Fruit fly (Drosophila melanogaster) whole organism, embryonic: ENCODE measurements around the gene TMEM216.

Experiments
- B-H2 ChIP-seq: fragments of 200-800 bp; sonication (Bioruptor generic); optimal IDR thresholded peaks from 2 replicates; lab custom pipeline; 2018; ENCODE audit warnings: missing biosample characterization, mild to moderate bottlenecking, missing genetic modification characterization
- Bgb ChIP-seq: fragments of 200-800 bp; sonication (Bioruptor generic); IDR thresholded peaks from 2 replicates; pipeline ENCODE4 v1.3.6; 2022; ENCODE audit warnings: missing biosample characterization, missing genetic modification characterization; ENCODE audit not compliant: partially characterized antibody
- CG10366 ChIP-seq: fragments of 200-800 bp; sonication (Bioruptor generic); IDR thresholded peaks from 2 replicates; pipeline ENCODE4 v1.3.6; 2022; ENCODE audit warnings: missing biosample characterization, missing genetic modification characterization
- CG10543 ChIP-seq: fragments of 200-800 bp; sonication (Bioruptor generic); optimal IDR thresholded peaks from 3 replicates; lab custom pipeline; 2017; ENCODE audit warnings: missing biosample characterization, mild to moderate bottlenecking, missing genetic modification characterization, moderate library complexity
- CG10565 ChIP-seq: fragments of 200-800 bp; sonication (Bioruptor generic); optimal IDR thresholded peaks from 3 replicates; lab custom pipeline; 2016; ENCODE audit warnings: missing biosample characterization, mild to moderate bottlenecking, missing genetic modification characterization
- CG11560 ChIP-seq: fragments of 200-800 bp; sonication (Bioruptor generic); IDR thresholded peaks from 3 replicates; pipeline ENCODE4 v1.3.6; 2022; ENCODE audit warnings: missing biosample characterization, missing genetic modification characterization
- CG13287 ChIP-seq: fragments of 200-800 bp; sonication (Bioruptor generic); IDR thresholded peaks from 2 replicates; pipeline ENCODE4 v1.3.6; 2022; ENCODE audit warnings: missing biosample characterization, missing genetic modification characterization; ENCODE audit not compliant: partially characterized antibody
- CG14710 ChIP-seq: fragments of 200-800 bp; sonication (Bioruptor generic); optimal IDR thresholded peaks from 3 replicates; lab custom pipeline; 2019; ENCODE audit warnings: missing biosample characterization, mild to moderate bottlenecking, missing genetic modification characterization, moderate library complexity
- CG17186 ChIP-seq: fragments of 200-800 bp; sonication (Bioruptor generic); optimal IDR thresholded peaks from 3 replicates; lab custom pipeline; 2017; ENCODE audit warnings: missing biosample characterization, missing genetic modification reagents, missing genetic modification characterization
- CG2202 ChIP-seq: fragments of 200-800 bp; sonication (Bioruptor generic); optimal IDR thresholded peaks from 2 replicates; lab custom pipeline; 2018; ENCODE audit warnings: missing biosample characterization, mild to moderate bottlenecking, missing genetic modification characterization
- CG2889 ChIP-seq: fragments of 200-800 bp; sonication (Bioruptor generic); IDR thresholded peaks from 3 replicates; pipeline ENCODE4 v1.3.6; 2022; ENCODE audit warnings: missing biosample characterization, missing genetic modification characterization
- CG3281 ChIP-seq: fragments of 200-800 bp; sonication (Bioruptor generic); optimal IDR thresholded peaks from 3 replicates; lab custom pipeline; 2017; ENCODE audit warnings: missing biosample characterization, mild to moderate bottlenecking, missing genetic modification characterization
- CG34422 ChIP-seq: fragments of 200-800 bp; sonication (Bioruptor generic); IDR thresholded peaks from 3 replicates; pipeline ENCODE4 v1.3.6; 2022; ENCODE audit warnings: missing biosample characterization, missing genetic modification characterization
- CG4360 ChIP-seq: fragments of 200-800 bp; sonication (Bioruptor generic); IDR thresholded peaks from 2 replicates; pipeline ENCODE4 v1.3.6; 2022; ENCODE audit warnings: missing biosample characterization, missing genetic modification characterization
- CG7271 ChIP-seq: fragments of 200-800 bp; sonication (Bioruptor generic); optimal IDR thresholded peaks from 2 replicates; lab custom pipeline; 2018; ENCODE audit warnings: missing biosample characterization, mild to moderate bottlenecking, missing genetic modification characterization, moderate library complexity
- CG7372 ChIP-seq: fragments of 200-800 bp; sonication (Bioruptor generic); IDR thresholded peaks from 2 replicates; pipeline ENCODE4 v1.3.6; 2022; ENCODE audit warnings: missing biosample characterization, missing genetic modification characterization
- CG7987 ChIP-seq: fragments of 200-800 bp; sonication (Bioruptor generic); optimal IDR thresholded peaks from 2 replicates; lab custom pipeline; 2018; ENCODE audit warnings: missing biosample characterization, mild to moderate bottlenecking, missing genetic modification characterization, moderate library complexity
- CG8924 ChIP-seq: fragments of 200-800 bp; optimal IDR thresholded peaks from 3 replicates; lab custom pipeline; 2019; ENCODE audit warnings: missing biosample characterization, mild to moderate bottlenecking, missing genetic modification characterization, moderate library complexity
- CkIIα-i1 ChIP-seq: fragments of 200-800 bp; sonication (Bioruptor generic); IDR thresholded peaks from 2 replicates; pipeline ENCODE4 v1.3.6; 2022; ENCODE audit warnings: missing biosample characterization, missing genetic modification characterization
- Dll ChIP-seq: fragments of 200-800 bp; sonication (Bioruptor generic); IDR thresholded peaks from 4 replicates; pipeline ENCODE4 v1.3.6; 2022; ENCODE audit warnings: missing biosample characterization, missing genetic modification characterization; ENCODE audit not compliant: partially characterized antibody
- Doc2 ChIP-seq: fragments of 200-800 bp; sonication (Bioruptor generic); IDR thresholded peaks from 2 replicates; pipeline ENCODE4 v1.3.6; 2022; ENCODE audit warnings: missing biosample characterization, missing genetic modification characterization
- E2f2 ChIP-seq: fragments of 200-800 bp; sonication (Bioruptor generic); IDR thresholded peaks from 2 replicates; pipeline ENCODE4 v1.3.6; 2022; ENCODE audit warnings: missing biosample characterization, missing genetic modification characterization
- Ets97D ChIP-seq: fragments of 200-800 bp; sonication (Bioruptor generic); optimal IDR thresholded peaks from 3 replicates; lab custom pipeline; 2016; ENCODE audit warnings: missing biosample characterization, missing genetic modification characterization
- HLH54F ChIP-seq: fragments of 200-800 bp; sonication (Bioruptor generic); optimal IDR thresholded peaks from 3 replicates; lab custom pipeline; 2016; ENCODE audit warnings: missing biosample characterization, missing genetic modification characterization
- HmgZ ChIP-seq: fragments of 200-800 bp; sonication (Bioruptor generic); optimal IDR thresholded peaks from 2 replicates; lab custom pipeline; 2018; ENCODE audit warnings: missing biosample characterization, mild to moderate bottlenecking, missing genetic modification characterization
- Hsf ChIP-seq: fragments of 200-800 bp; sonication (Bioruptor generic); optimal IDR thresholded peaks from 3 replicates; lab custom pipeline; 2016; ENCODE audit warnings: missing biosample characterization, missing genetic modification characterization
- Lpt ChIP-seq: fragments of >200 bp; optimal IDR thresholded peaks from 2 replicates; lab custom pipeline; 2018; ENCODE audit warnings: missing biosample characterization, missing genetic modification characterization
- MESR4 ChIP-seq: fragments of 200-800 bp; sonication (Bioruptor generic); optimal IDR thresholded peaks from 2 replicates; lab custom pipeline; 2018; ENCODE audit warnings: missing biosample characterization, mild to moderate bottlenecking, missing genetic modification characterization, moderate library complexity
- MTF-1 ChIP-seq: fragments of 200-800 bp; sonication (Bioruptor generic); optimal IDR thresholded peaks from 2 replicates; lab custom pipeline; 2018; ENCODE audit warnings: missing biosample characterization, mild to moderate bottlenecking, missing genetic modification characterization, borderline replicate concordance
- Med ChIP-seq: fragments of 200-800 bp; sonication (Bioruptor generic); peaks from one replicate; lab custom pipeline; 2016; ENCODE audit warnings: missing biosample characterization, missing genetic modification characterization, mild to moderate bottlenecking, inconsistent platforms, moderate library complexity
- NK7.1 ChIP-seq: fragments of 200-800 bp; sonication (Bioruptor generic); optimal IDR thresholded peaks from 3 replicates; lab custom pipeline; 2016; ENCODE audit warnings: missing biosample characterization, missing genetic modification characterization
- Sin3A ChIP-seq: fragments of >200 bp; optimal IDR thresholded peaks from 2 replicates; lab custom pipeline; 2018
- Sry-δ ChIP-seq: fragments of 200-800 bp; sonication (Bioruptor generic); optimal IDR thresholded peaks from 2 replicates; lab custom pipeline; 2016; ENCODE audit warnings: missing biosample characterization, missing genetic modification characterization
- Taf1 ChIP-seq: fragments of 200-800 bp; sonication (Bioruptor generic); IDR thresholded peaks from 2 replicates; pipeline ENCODE4 v1.3.6; 2022; ENCODE audit warnings: missing biosample characterization, missing genetic modification characterization
- YL-1 ChIP-seq: fragments of 200-800 bp; sonication (Bioruptor generic); optimal IDR thresholded peaks from 3 replicates; lab custom pipeline; 2017; ENCODE audit warnings: missing biosample characterization, mild to moderate bottlenecking, missing genetic modification characterization
- amos ChIP-seq: fragments of 200-800 bp; sonication (Bioruptor generic); IDR thresholded peaks from 2 replicates; pipeline ENCODE4 v1.3.6; 2022; ENCODE audit warnings: missing biosample characterization, missing genetic modification characterization; ENCODE audit not compliant: partially characterized antibody
- btn ChIP-seq: fragments of 200-800 bp; sonication (Bioruptor generic); optimal IDR thresholded peaks from 2 replicates; lab custom pipeline; 2016; ENCODE audit warnings: missing biosample characterization, missing genetic modification characterization
- ci ChIP-seq: fragments of 200-800 bp; sonication (Bioruptor generic); IDR thresholded peaks from 3 replicates; pipeline ENCODE4 v1.3.6; 2022; ENCODE audit warnings: missing biosample characterization, missing genetic modification characterization
- crp ChIP-seq, 2 experiments: fragments of 200-800 bp; sonication (Bioruptor generic); optimal IDR thresholded peaks; 2 replicates in 1 of 2; 3 replicates in 1 of 2; lab custom pipeline; 2017; ENCODE audit warnings: missing biosample characterization in 2 of 2, missing genetic modification characterization in 2 of 2, mild to moderate bottlenecking in 1 of 2, moderate library complexity in 1 of 2
- insv ChIP-seq, 2 experiments: fragments of 200-800 bp; sonication (Bioruptor generic); optimal IDR thresholded peaks; 3 replicates each; lab custom pipeline; 2016 to 2018; ENCODE audit warnings: missing biosample characterization in 2 of 2, missing genetic modification characterization in 2 of 2
- lilli ChIP-seq: fragments of 200-800 bp; sonication (Bioruptor generic); optimal IDR thresholded peaks from 3 replicates; lab custom pipeline; 2016; ENCODE audit warnings: missing biosample characterization, missing genetic modification characterization
- peb ChIP-seq: fragments of 200-800 bp; sonication (Bioruptor generic); IDR thresholded peaks from 2 replicates; pipeline ENCODE4 v1.3.6; 2022; ENCODE audit warnings: missing biosample characterization, missing genetic modification characterization
- pho ChIP-seq: fragments of 200-800 bp; sonication (Bioruptor generic); optimal IDR thresholded peaks from 2 replicates; lab custom pipeline; 2016; ENCODE audit warnings: missing biosample characterization, missing genetic modification characterization
- pzg ChIP-seq: fragments of 200-800 bp; sonication (Bioruptor generic); optimal IDR thresholded peaks from 3 replicates; lab custom pipeline; 2018; ENCODE audit warnings: missing biosample characterization, mild to moderate bottlenecking, missing genetic modification characterization, moderate library complexity
- sima ChIP-seq: fragments of 200-800 bp; sonication (Bioruptor generic); optimal IDR thresholded peaks from 2 replicates; lab custom pipeline; 2016; ENCODE audit warnings: missing biosample characterization, missing genetic modification characterization
- sug ChIP-seq: fragments of 200-800 bp; optimal IDR thresholded peaks from 2 replicates; lab custom pipeline; 2019; ENCODE audit warnings: missing biosample characterization, mild to moderate bottlenecking, missing genetic modification characterization, moderate library complexity
- tin ChIP-seq: fragments of 200-800 bp; sonication (Bioruptor generic); optimal IDR thresholded peaks from 3 replicates; lab custom pipeline; 2016; ENCODE audit warnings: missing biosample characterization, missing genetic modification characterization
- unc-4 ChIP-seq: fragments of 200-800 bp; sonication (Bioruptor generic); IDR thresholded peaks from 2 replicates; pipeline ENCODE4 v1.3.6; 2022; ENCODE audit warnings: missing biosample characterization, missing genetic modification characterization; ENCODE audit not compliant: partially characterized antibody
- zen ChIP-seq: fragments of 200-800 bp; sonication (Bioruptor generic); optimal IDR thresholded peaks from 3 replicates; lab custom pipeline; 2018; ENCODE audit warnings: missing biosample characterization, mild to moderate bottlenecking, missing genetic modification characterization, moderate library complexity

TMEM216 gene

dm6 chr3R:8715851-8716550 is at the start of gene TMEM216:
Gene TMEM216, plus strand, starts transcription at chr3R:8716243.
- peak; percentile 29 for TF ChIP-seq sug (tag; lab: Kevin White, UChicago)
- no peak for TF ChIP-seq CkIIα-i1
- TF ChIP-seq Dll (GFP tag; lab: Robert Waterston, UW) = peak; percentile 71; the same call in 3 of the 4 replicates
- TF ChIP-seq Lpt = no peak
- no peak for TF ChIP-seq Hsf (GFP tag; lab: Kevin White, UChicago)
- peak; percentile 73 for TF ChIP-seq CG13287 (GFP tag; lab: Robert Waterston, UW)
- TF ChIP-seq CG4360 = peak; percentile 97
- no peak for TF ChIP-seq Doc2
- TF ChIP-seq E2f2 (GFP tag; lab: Robert Waterston, UW) = peak; percentile 91
- TF ChIP-seq YL-1 (GFP tag; lab: Kevin White, UChicago) = peak; percentile 90
- TF ChIP-seq CG8924 = peak; percentile 56
- no peak for TF ChIP-seq CG10565 (GFP tag; lab: Kevin White, UChicago)
- peak; percentile 7 to 82 for TF ChIP-seq crp (GFP tag; optimal IDR thresholded peaks at IDR 0.05; lab: Kevin White, UChicago)
- no peak for TF ChIP-seq HLH54F (GFP tag; lab: Kevin White, UChicago)
- TF ChIP-seq lilli (GFP tag; lab: Kevin White, UChicago) = no peak
- TF ChIP-seq btn = no peak
- TF ChIP-seq B-H2 (GFP tag; lab: Kevin White, UChicago) = no peak
- peak; percentile 49; the same call in 1 of the 2 replicates for TF ChIP-seq unc-4 (GFP tag; lab: Robert Waterston, UW)
- TF ChIP-seq tin (GFP tag; lab: Kevin White, UChicago) = no peak
- TF ChIP-seq insv (GFP tag; optimal IDR thresholded peaks at IDR 0.05; lab: Kevin White, UChicago) = peak in 1 of 2 experiments; percentile 73
- TF ChIP-seq CG7987 = peak; percentile 16
- TF ChIP-seq CG34422 (GFP tag; lab: Robert Waterston, UW) = peak; percentile 43; the same call in 1 of the 3 replicates
- peak; percentile 29 for TF ChIP-seq CG17186 (GFP tag; lab: Kevin White, UChicago)
- peak; percentile 85; the same call in 2 of the 3 replicates for TF ChIP-seq CG11560 (tag; lab: Robert Waterston, UW)
- TF ChIP-seq pho = no peak
- no peak for TF ChIP-seq sima (GFP tag; lab: Kevin White, UChicago)
- no peak for TF ChIP-seq CG2202 (tag; lab: Kevin White, UChicago)
- TF ChIP-seq ci (GFP tag; lab: Robert Waterston, UW) = peak; percentile 44; the same call in 2 of the 3 replicates
- peak; percentile 41; the same call in 1 of the 2 replicates for TF ChIP-seq amos (GFP tag; lab: Robert Waterston, UW)
- TF ChIP-seq CG7372 = no peak
- TF ChIP-seq pzg (GFP tag; lab: Kevin White, UChicago) = peak; percentile 82
- TF ChIP-seq CG2889 (GFP tag; lab: Robert Waterston, UW) = no peak
- peak; percentile 30; the same call in 1 of the 2 replicates for TF ChIP-seq Bgb (GFP tag; lab: Robert Waterston, UW)
- peak; percentile 61 for TF ChIP-seq Sry-δ
- TF ChIP-seq CG14710 (tag; lab: Kevin White, UChicago) = peak; percentile 60
- TF ChIP-seq CG10543 (GFP tag; lab: Kevin White, UChicago) = peak; percentile 36
- peak; percentile 99 for TF ChIP-seq MESR4 (GFP tag; lab: Kevin White, UChicago)
- TF ChIP-seq Sin3A (lab: Kevin White, UChicago) = peak; percentile 79
- TF ChIP-seq Ets97D (GFP tag; lab: Kevin White, UChicago) = peak; percentile 77
- TF ChIP-seq CG10366 (GFP tag; lab: Robert Waterston, UW) = no peak
- TF ChIP-seq MTF-1 (GFP tag; lab: Kevin White, UChicago) = peak; percentile 25
- peak; percentile 76 for TF ChIP-seq Med (GFP tag; lab: Kevin White, UChicago)
- no peak for TF ChIP-seq NK7.1 (GFP tag; lab: Kevin White, UChicago)
- no peak for TF ChIP-seq peb (GFP tag; lab: Robert Waterston, UW)
- peak; percentile 10 for TF ChIP-seq CG7271 (tag; lab: Kevin White, UChicago)
- TF ChIP-seq HmgZ (tag; lab: Kevin White, UChicago) = peak; percentile 48
- no peak for TF ChIP-seq zen (tag; lab: Kevin White, UChicago)
- no peak for TF ChIP-seq CG3281 (GFP tag; lab: Kevin White, UChicago)
- TF ChIP-seq Taf1 = no peak
